Worm (Caenorhabditis elegans): Measurements from ENCODE around the gene Y55F3C.9.

Y55F3C.9 gene

DNA sequence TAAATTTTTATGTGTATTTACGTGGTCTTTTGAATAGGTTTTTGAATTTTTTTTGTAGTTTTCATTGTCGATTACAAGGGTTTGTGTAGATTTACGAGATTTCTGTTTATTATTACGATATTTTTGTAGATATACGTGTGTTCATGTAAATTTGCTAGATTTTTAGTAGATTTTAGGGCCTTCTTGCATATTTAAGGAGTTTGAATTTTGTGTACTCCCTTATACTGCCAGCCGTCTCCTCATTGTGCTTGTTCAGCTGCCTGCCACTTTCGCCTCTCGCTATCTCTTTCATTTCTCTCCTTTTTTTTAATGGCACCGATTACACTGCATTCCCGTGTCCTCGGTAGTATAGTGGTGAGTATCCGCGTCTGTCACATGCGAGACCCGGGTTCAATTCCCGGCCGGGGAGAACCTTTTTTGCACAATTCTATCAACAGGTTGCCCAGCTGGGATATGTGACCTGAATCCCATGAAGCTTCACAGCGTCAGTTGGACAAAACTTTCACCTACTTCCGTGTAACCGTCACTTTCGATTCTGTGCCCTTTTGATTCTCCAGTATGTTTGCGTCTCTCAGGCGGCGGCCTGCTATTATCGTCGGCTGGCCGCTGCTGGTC lies 45.2 kb downstream of the Y55F3C.9 start (continued):
- peak; percentile 68 for TF ChIP-seq unc-130 (GFP tag; optimal IDR thresholded peaks at IDR 0.05)
- peak; percentile 33 for TF ChIP-seq nhr-48 (tag; optimal IDR thresholded peaks at IDR 0.05)
- peak; percentile 6 for TF ChIP-seq R02D3.7 (tag; optimal IDR thresholded peaks at IDR 0.05)
- peak; percentile 77 for TF ChIP-seq mxl-3 (GFP tag; optimal IDR thresholded peaks at IDR 0.05)
- TF ChIP-seq madf-5 (GFP tag; IDR thresholded peaks at IDR 0.05) = peak; percentile 48 to 77; a peak in 1 of 4 replicates
- TF ChIP-seq zfp-3 (GFP tag; conservative IDR thresholded peaks at IDR 0.05) = peak; percentile 70; the same call in 1 of the 2 replicates
- peak; percentile 73 for TF ChIP-seq F26F4.8 (GFP tag; conservative IDR thresholded peaks at IDR 0.05)
- peak; percentile 95 for TF ChIP-seq lim-7 (GFP tag; IDR thresholded peaks at IDR 0.05)
- peak; percentile 41 for TF ChIP-seq F37D6.2 (tag; optimal IDR thresholded peaks at IDR 0.05)
- peak; percentile 62 for TF ChIP-seq lir-3 (tag; optimal IDR thresholded peaks at IDR 0.05)
- peak; percentile 82; the same call in 1 of the 2 replicates for TF ChIP-seq D1046.2 (GFP tag; IDR thresholded peaks at IDR 0.05)
- no peak for TF ChIP-seq unc-39 (tag; optimal IDR thresholded peaks at IDR 0.05)
- peak; percentile 16 for TF ChIP-seq duxl-1 (tag; optimal IDR thresholded peaks at IDR 0.05; ENCODE audit: poor library complexity)
- peak; percentile 52; the same call in 1 of the 2 replicates for TF ChIP-seq ceh-20 (GFP tag; IDR thresholded peaks at IDR 0.05)
- TF ChIP-seq nhr-10 (tag; optimal IDR thresholded peaks at IDR 0.05) = no peak
- 0 out of 2 replicates have a peak, but pooled peaks have one; percentile 69 for TF ChIP-seq F44E2.7 (GFP tag; IDR thresholded peaks at IDR 0.05)
- peak; percentile 38 for TF ChIP-seq nhr-28 (tag; optimal IDR thresholded peaks at IDR 0.05)
- TF ChIP-seq T26A8.4 (GFP tag; IDR thresholded peaks at IDR 0.05) = no peak; the same call in 1 of the 2 replicates
- peak; percentile 94 for TF ChIP-seq egl-43 (GFP tag; IDR thresholded peaks at IDR 0.05)
- TF ChIP-seq lin-13 (GFP tag; optimal IDR thresholded peaks at IDR 0.05) = no peak
- TF ChIP-seq lin-1 (GFP tag; IDR thresholded peaks at IDR 0.05) = peak; percentile 30; the same call in 1 of the 2 replicates
- TF ChIP-seq nhr-41 (GFP tag; IDR thresholded peaks at IDR 0.05) = peak; percentile 80; the same call in 1 of the 2 replicates
- no peak for TF ChIP-seq nhr-25 (tag; optimal IDR thresholded peaks at IDR 0.05; ENCODE audit: borderline replicate concordance, insufficient read depth)
- peak; percentile 33 for TF ChIP-seq F10B5.3 (tag; optimal IDR thresholded peaks at IDR 0.05)
- TF ChIP-seq mdl-1 (tag; optimal IDR thresholded peaks at IDR 0.05) = peak in 1 of 2 experiments; percentile 73
- 0 out of 2 replicates have a peak, but pooled peaks have one; percentile 35 for TF ChIP-seq lin-29 (GFP tag; IDR thresholded peaks at IDR 0.05)
- peak in 1 of 2 experiments; percentile 62 for TF ChIP-seq hif-1 (tag; optimal IDR thresholded peaks at IDR 0.05)
- 0 out of 2 replicates have a peak, but pooled peaks have one; percentile 75 for TF ChIP-seq Y75B8A.6 (GFP tag; IDR thresholded peaks at IDR 0.05)
- peak; percentile 50; the same call in 1 of the 2 replicates for TF ChIP-seq set-16 (GFP tag; IDR thresholded peaks at IDR 0.05)
- TF ChIP-seq unc-62 (GFP tag; optimal IDR thresholded peaks at IDR 0.05 in 1 of 2) = peak in 1 of 2 experiments; percentile 87
- TF ChIP-seq unc-62 (tag; optimal IDR thresholded peaks at IDR 0.05) = no peak
- peak; percentile 18 for TF ChIP-seq dpl-1 (GFP tag; optimal IDR thresholded peaks at IDR 0.05)
- peak; percentile 19 for TF ChIP-seq zfp-2 (tag; optimal IDR thresholded peaks at IDR 0.05)
- TF ChIP-seq ceh-28 (tag; optimal IDR thresholded peaks at IDR 0.05) = no peak
- TF ChIP-seq F49E8.2 (tag; optimal IDR thresholded peaks at IDR 0.05; ENCODE audit: borderline replicate concordance) = peak; percentile 2
- TF ChIP-seq hmg-1.1 (GFP tag; IDR thresholded peaks at IDR 0.05) = peak; percentile 90
- TF ChIP-seq cey-2 (tag; optimal IDR thresholded peaks at IDR 0.05; ENCODE audit: borderline replicate concordance, insufficient read depth) = no peak
- TF ChIP-seq ztf-7 (tag; optimal IDR thresholded peaks at IDR 0.05) = peak; percentile 57
- TF ChIP-seq tag-97 (GFP tag; IDR thresholded peaks at IDR 0.05) = no peak
- peak; percentile 73 for TF ChIP-seq sdz-12 (GFP tag; optimal IDR thresholded peaks at IDR 0.05)
- TF ChIP-seq Y48G9A.11 (GFP tag; IDR thresholded peaks at IDR 0.05) = peak; percentile 84
- TF ChIP-seq Y5F2A.4 (GFP tag; optimal IDR thresholded peaks at IDR 0.05) = peak; percentile 69
- peak; percentile 52; the same call in 1 of the 2 replicates for TF ChIP-seq mdt-29 (GFP tag; IDR thresholded peaks at IDR 0.05)
- peak; percentile 31 for TF ChIP-seq egl-27 (tag; optimal IDR thresholded peaks at IDR 0.05)

Measured in whole organism, L4 larva.